Fruit fly (Drosophila melanogaster) whole organism, embryonic: ENCODE results near the gene CG2964.

Source experiments
- Ada2b ChIP-seq: fragments of 200-800 bp; sonication (Bioruptor generic); IDR thresholded peaks from 2 replicates; pipeline ENCODE4 v1.3.6; 2022; ENCODE audit warnings: missing biosample characterization, missing genetic modification characterization
- CG10147 ChIP-seq: fragments of 200-800 bp; sonication (Bioruptor generic); optimal IDR thresholded peaks from 2 replicates; lab custom pipeline; 2019; ENCODE audit warnings: missing biosample characterization, mild to moderate bottlenecking, missing genetic modification characterization, moderate library complexity
- CG10209 ChIP-seq: fragments of 200-800 bp; sonication (Bioruptor generic); optimal IDR thresholded peaks from 3 replicates; lab custom pipeline; 2017; ENCODE audit warnings: missing biosample characterization, mild to moderate bottlenecking, missing genetic modification characterization, missing genetic modification reagents
- CG10431 ChIP-seq: fragments of 200-800 bp; sonication (Bioruptor generic); optimal IDR thresholded peaks from 3 replicates; lab custom pipeline; 2018; ENCODE audit warnings: missing biosample characterization, mild to moderate bottlenecking, missing genetic modification characterization
- CG11456 ChIP-seq: fragments of 200-800 bp; sonication (Bioruptor generic); IDR thresholded peaks from 3 replicates; pipeline ENCODE4 v1.3.6; 2022; ENCODE audit warnings: missing biosample characterization, missing genetic modification characterization
- CG12219 ChIP-seq: fragments of 200-800 bp; sonication (Bioruptor generic); optimal IDR thresholded peaks from 3 replicates; lab custom pipeline; 2018; ENCODE audit warnings: missing biosample characterization, mild to moderate bottlenecking, missing genetic modification characterization
- CG13424 ChIP-seq: fragments of 200-800 bp; sonication (Bioruptor generic); optimal IDR thresholded peaks from 2 replicates; lab custom pipeline; 2019; ENCODE audit warnings: missing biosample characterization, mild to moderate bottlenecking, missing genetic modification characterization, moderate library complexity
- CG15479 ChIP-seq: fragments of 200-800 bp; sonication (Bioruptor generic); optimal IDR thresholded peaks from 3 replicates; lab custom pipeline; 2019; ENCODE audit warnings: missing biosample characterization, mild to moderate bottlenecking, missing genetic modification characterization, moderate library complexity
- CG17612 ChIP-seq: fragments of 200-800 bp; sonication (Bioruptor generic); IDR thresholded peaks from 2 replicates; pipeline ENCODE4 v1.3.6; 2022; ENCODE audit warnings: missing biosample characterization, missing genetic modification characterization
- CG30020 ChIP-seq: fragments of 200-800 bp; optimal IDR thresholded peaks from 2 replicates; lab custom pipeline; 2019; ENCODE audit warnings: missing biosample characterization, mild to moderate bottlenecking, missing genetic modification characterization, moderate library complexity
- CG32767 ChIP-seq: fragments of 200-800 bp; sonication (Bioruptor generic); IDR thresholded peaks from 2 replicates; pipeline ENCODE4 v1.3.6; 2022; ENCODE audit warnings: missing biosample characterization, missing genetic modification characterization
- CG34224 ChIP-seq: fragments of 200-800 bp; sonication (Bioruptor generic); IDR thresholded peaks from 3 replicates; pipeline ENCODE4 v1.3.6; 2022; ENCODE audit warnings: missing biosample characterization, missing genetic modification characterization; ENCODE audit not compliant: partially characterized antibody
- CG3726 ChIP-seq: fragments of 200-800 bp; sonication (Bioruptor generic); IDR thresholded peaks from 3 replicates; pipeline ENCODE4, ENCODE4 v1.3.6; 2022; ENCODE audit warnings: missing biosample characterization, missing genetic modification characterization
- CG4820 ChIP-seq: fragments of 200-800 bp; sonication (Bioruptor generic); optimal IDR thresholded peaks from 3 replicates; lab custom pipeline; 2016; ENCODE audit warnings: missing biosample characterization, missing genetic modification characterization
- CG5953 ChIP-seq: fragments of 200-800 bp; sonication (Bioruptor generic); IDR thresholded peaks from 2 replicates; pipeline ENCODE4 v1.3.6; 2022; ENCODE audit warnings: missing biosample characterization, missing genetic modification characterization
- CG6254 ChIP-seq: fragments of 200-800 bp; sonication (Bioruptor generic); optimal IDR thresholded peaks from 3 replicates; lab custom pipeline; 2017; ENCODE audit warnings: mild to moderate bottlenecking, missing biosample characterization, missing genetic modification reagents, missing genetic modification characterization
- CG6813 ChIP-seq: fragments of 200-800 bp; sonication (Bioruptor generic); optimal IDR thresholded peaks from 2 replicates; lab custom pipeline; 2017; ENCODE audit warnings: missing biosample characterization, missing genetic modification characterization, mild to moderate bottlenecking, moderate library complexity, missing genetic modification reagents
- CG7786 ChIP-seq: fragments of 200-800 bp; sonication (Bioruptor generic); optimal IDR thresholded peaks from 2 replicates; lab custom pipeline; 2016; ENCODE audit warnings: missing biosample characterization, missing genetic modification characterization
- CG8290 ChIP-seq, 3 experiments: fragments of 200-800 bp; sonication (Bioruptor generic); optimal IDR thresholded peaks; 2 replicates each; lab custom pipeline; 2016 to 2019; ENCODE audit warnings: missing biosample characterization in 3 of 3, missing genetic modification characterization in 3 of 3, mild to moderate bottlenecking in 2 of 3, moderate library complexity in 1 of 3
- Dll ChIP-seq: fragments of 200-800 bp; sonication (Bioruptor generic); IDR thresholded peaks from 4 replicates; pipeline ENCODE4 v1.3.6; 2022; ENCODE audit warnings: missing biosample characterization, missing genetic modification characterization; ENCODE audit not compliant: partially characterized antibody
- Doc3 ChIP-seq: fragments of 200-800 bp; sonication (Bioruptor generic); IDR thresholded peaks from 3 replicates; pipeline ENCODE4 v1.3.6; 2022; ENCODE audit warnings: missing biosample characterization, missing genetic modification characterization; ENCODE audit not compliant: partially characterized antibody
- E2f1 ChIP-seq: fragments of 200-800 bp; sonication (Bioruptor generic); IDR thresholded peaks from 2 replicates; pipeline ENCODE4 v1.3.6; 2022; ENCODE audit warnings: missing biosample characterization, missing genetic modification characterization
- Ets65A ChIP-seq: fragments of 200-800 bp; sonication (Bioruptor generic); peaks from one replicate; lab custom pipeline; 2016; ENCODE audit warnings: missing biosample characterization, missing genetic modification characterization
- HLH4C ChIP-seq: fragments of 200-800 bp; sonication (Bioruptor generic); IDR thresholded peaks from 3 replicates; pipeline ENCODE4 v1.3.6; 2022; ENCODE audit warnings: missing biosample characterization, missing genetic modification characterization; ENCODE audit not compliant: partially characterized antibody
- HLHmδ ChIP-seq: fragments of 200-800 bp; sonication (Bioruptor generic); optimal IDR thresholded peaks from 2 replicates; lab custom pipeline; 2018; ENCODE audit warnings: missing biosample characterization, mild to moderate bottlenecking, missing genetic modification characterization, moderate library complexity
- Kr ChIP-seq: fragments of 200-800 bp; sonication (Bioruptor generic); optimal IDR thresholded peaks from 2 replicates; lab custom pipeline; 2017; ENCODE audit warnings: missing biosample characterization, mild to moderate bottlenecking, missing genetic modification characterization
- Meics ChIP-seq: fragments of 200-800 bp; sonication (Bioruptor generic); optimal IDR thresholded peaks from 2 replicates; lab custom pipeline; 2017; ENCODE audit warnings: missing biosample characterization, mild to moderate bottlenecking, missing genetic modification characterization
- NK7.1 ChIP-seq: fragments of 200-800 bp; sonication (Bioruptor generic); optimal IDR thresholded peaks from 3 replicates; lab custom pipeline; 2016; ENCODE audit warnings: missing biosample characterization, missing genetic modification characterization
- Tbp ChIP-seq: fragments of >200 bp; optimal IDR thresholded peaks from 2 replicates; lab custom pipeline; 2018; ENCODE audit warnings: missing biosample characterization, missing genetic modification characterization
- amos ChIP-seq: fragments of 200-800 bp; sonication (Bioruptor generic); IDR thresholded peaks from 2 replicates; pipeline ENCODE4 v1.3.6; 2022; ENCODE audit warnings: missing biosample characterization, missing genetic modification characterization; ENCODE audit not compliant: partially characterized antibody
- br ChIP-seq: fragments of >200 bp; optimal IDR thresholded peaks from 2 replicates; lab custom pipeline; 2017
- danr ChIP-seq: fragments of 200-800 bp; sonication (Bioruptor generic); IDR thresholded peaks from 2 replicates; pipeline ENCODE4 v1.3.6; 2022; ENCODE audit warnings: missing biosample characterization, missing genetic modification characterization
- dati ChIP-seq: fragments of 200-800 bp; sonication (Bioruptor generic); IDR thresholded peaks from 2 replicates; pipeline ENCODE4 v1.3.6; 2022; ENCODE audit warnings: missing biosample characterization, missing genetic modification characterization
- en ChIP-seq: fragments of 200-800 bp; sonication (Bioruptor generic); optimal IDR thresholded peaks from 2 replicates; lab custom pipeline; 2016; ENCODE audit warnings: missing biosample characterization, missing genetic modification characterization
- fd3F ChIP-seq: fragments of 200-800 bp; sonication (Bioruptor generic); optimal IDR thresholded peaks from 2 replicates; lab custom pipeline; 2018; ENCODE audit warnings: missing biosample characterization, mild to moderate bottlenecking, missing genetic modification characterization, moderate library complexity
- fd64A ChIP-seq: fragments of 200-800 bp; sonication (Bioruptor generic); optimal IDR thresholded peaks from 3 replicates; lab custom pipeline; 2018; ENCODE audit warnings: missing biosample characterization, mild to moderate bottlenecking, missing genetic modification characterization
- fu2 ChIP-seq: fragments of 200-800 bp; sonication (Bioruptor generic); optimal IDR thresholded peaks from 2 replicates; lab custom pipeline; 2016; ENCODE audit warnings: missing biosample characterization, missing genetic modification characterization
- gce ChIP-seq: fragments of 200-800 bp; sonication (Bioruptor generic); IDR thresholded peaks from 3 replicates; pipeline ENCODE4 v1.3.6; 2022; ENCODE audit warnings: missing biosample characterization, missing genetic modification characterization
- gcm ChIP-seq: fragments of 200-800 bp; sonication (Bioruptor generic); optimal IDR thresholded peaks from 2 replicates; lab custom pipeline; 2019; ENCODE audit warnings: missing biosample characterization, mild to moderate bottlenecking, missing genetic modification characterization, moderate library complexity
- gsb-n ChIP-seq: fragments of 200-800 bp; sonication (Bioruptor generic); optimal IDR thresholded peaks from 3 replicates; lab custom pipeline; 2018; ENCODE audit warnings: missing biosample characterization, mild to moderate bottlenecking, missing genetic modification characterization
- jumu ChIP-seq: fragments of 200-800 bp; sonication (Bioruptor generic); optimal IDR thresholded peaks from 3 replicates; lab custom pipeline; 2016; ENCODE audit warnings: missing biosample characterization, missing genetic modification characterization
- mirr ChIP-seq: fragments of 200-800 bp; sonication (Bioruptor generic); optimal IDR thresholded peaks from 3 replicates; lab custom pipeline; 2018; ENCODE audit warnings: missing biosample characterization, mild to moderate bottlenecking, missing genetic modification characterization
- nau ChIP-seq: fragments of 200-800 bp; sonication (Bioruptor generic); optimal IDR thresholded peaks from 3 replicates; lab custom pipeline; 2017; ENCODE audit warnings: missing biosample characterization, mild to moderate bottlenecking, missing genetic modification characterization, missing genetic modification reagents
- otp ChIP-seq: fragments of 200-800 bp; sonication (Bioruptor generic); IDR thresholded peaks from 3 replicates; pipeline ENCODE4, ENCODE4 v1.3.6; 2022; ENCODE audit warnings: missing biosample characterization, missing genetic modification characterization
- pho ChIP-seq: fragments of 200-800 bp; sonication (Bioruptor generic); optimal IDR thresholded peaks from 2 replicates; lab custom pipeline; 2016; ENCODE audit warnings: missing biosample characterization, missing genetic modification characterization
- repo ChIP-seq: fragments of 200-800 bp; sonication (Bioruptor generic); optimal IDR thresholded peaks from 2 replicates; lab custom pipeline; 2016; ENCODE audit warnings: missing biosample characterization, missing genetic modification characterization
- ro ChIP-seq: fragments of 200-800 bp; sonication (Bioruptor generic); IDR thresholded peaks from 2 replicates; pipeline ENCODE4 v1.3.6; 2022; ENCODE audit warnings: missing biosample characterization, missing genetic modification characterization
- scrt ChIP-seq: fragments of 200-800 bp; sonication (Bioruptor generic); optimal IDR thresholded peaks from 2 replicates; lab custom pipeline; 2018; ENCODE audit warnings: missing biosample characterization, mild to moderate bottlenecking, missing genetic modification characterization, moderate library complexity

CG2964 gene

dm6 chr2L:2855773-2856615, 43.8 kb downstream of the CG2964 start, which contains the start of the genes CG3104 and RpS21 (continued):
- TF ChIP-seq CG8290 (GFP tag; optimal IDR thresholded peaks at IDR 0.05; lab: Kevin White, UChicago), result peak; percentile 86
- TF ChIP-seq CG8290 (tag; optimal IDR thresholded peaks at IDR 0.05; lab: Kevin White, UChicago), result peak; percentile 85 to 92
- TF ChIP-seq gcm, result peak; percentile 4
- TF ChIP-seq Tbp (GFP tag; lab: Kevin White, UChicago), result peak; percentile 31
- TF ChIP-seq Ets65A (GFP tag; lab: Kevin White, UChicago), result peak; percentile 99
- TF ChIP-seq CG5953 (GFP tag; lab: Robert Waterston, UW), result peak; percentile 92
- TF ChIP-seq fd3F, result peak; percentile 73
- TF ChIP-seq scrt (GFP tag; lab: Kevin White, UChicago), result peak; percentile 83
- TF ChIP-seq CG7786, result peak; percentile 77
- peak; percentile 76 for TF ChIP-seq ro (GFP tag; lab: Robert Waterston, UW)
- no peak; the same call in 2 of the 3 replicates for TF ChIP-seq CG34224 (GFP tag; lab: Robert Waterston, UW)
- TF ChIP-seq CG6254, result peak; percentile 46
- peak; percentile 80 for TF ChIP-seq repo (GFP tag; lab: Kevin White, UChicago)
- peak; percentile 61 for TF ChIP-seq danr (GFP tag; lab: Robert Waterston, UW)
- TF ChIP-seq CG3726 (GFP tag; lab: Robert Waterston, UW), result peak; percentile 79; the same call in 1 of the 3 replicates
- peak; percentile 82 for TF ChIP-seq E2f1 (GFP tag; lab: Robert Waterston, UW)
- TF ChIP-seq HLHmδ (GFP tag; lab: Kevin White, UChicago), result peak; percentile 97
- peak; percentile 63; the same call in 1 of the 2 replicates for TF ChIP-seq CG32767 (GFP tag; lab: Robert Waterston, UW)
- peak; percentile 76 for TF ChIP-seq gsb-n (tag; lab: Kevin White, UChicago)
- TF ChIP-seq CG15479 (GFP tag; lab: Kevin White, UChicago), result peak; percentile 7
- TF ChIP-seq jumu (GFP tag; lab: Kevin White, UChicago), result peak; percentile 73
- TF ChIP-seq HLH4C (GFP tag; lab: Robert Waterston, UW), result no peak
- TF ChIP-seq CG11456 (GFP tag; lab: Robert Waterston, UW), result peak; percentile 98
- TF ChIP-seq amos, result peak; percentile 17; the same call in 1 of the 2 replicates
- TF ChIP-seq fu2, result peak; percentile 82
- TF ChIP-seq Doc3 (GFP tag; lab: Robert Waterston, UW), result no peak
- TF ChIP-seq CG10431 (GFP tag; lab: Kevin White, UChicago), result peak; percentile 93
- TF ChIP-seq gce, result peak; percentile 83; the same call in 2 of the 3 replicates
- peak; percentile 72 for TF ChIP-seq CG4820 (GFP tag; lab: Kevin White, UChicago)
- TF ChIP-seq CG10209 (GFP tag; lab: Kevin White, UChicago), result peak; percentile 87
- peak; percentile 67 for TF ChIP-seq CG6813 (GFP tag; lab: Kevin White, UChicago)
- TF ChIP-seq CG13424 (tag; lab: Kevin White, UChicago), result peak; percentile 79
- peak; percentile 60 for TF ChIP-seq CG30020 (tag; lab: Kevin White, UChicago)
- TF ChIP-seq Dll (GFP tag; lab: Robert Waterston, UW), result 0 out of 4 replicates have a peak, but pooled peaks have one; percentile 31
- peak; percentile 73 for TF ChIP-seq CG10147
- TF ChIP-seq fd64A (GFP tag; lab: Kevin White, UChicago), result peak; percentile 55
- peak; percentile 95 for TF ChIP-seq otp (GFP tag; lab: Robert Waterston, UW)
- peak; percentile 66 for TF ChIP-seq CG17612
- TF ChIP-seq nau, result peak; percentile 75
- peak; percentile 69 for TF ChIP-seq Ada2b (GFP tag; lab: Robert Waterston, UW)
- TF ChIP-seq mirr (GFP tag; lab: Kevin White, UChicago), result peak; percentile 89
- TF ChIP-seq CG12219 (GFP tag; lab: Kevin White, UChicago), result peak; percentile 61
- TF ChIP-seq en (GFP tag; lab: Kevin White, UChicago), result peak; percentile 29
- peak; percentile 86 for TF ChIP-seq pho (GFP tag; lab: Kevin White, UChicago)
- TF ChIP-seq NK7.1 (GFP tag; lab: Kevin White, UChicago), result peak; percentile 73
- TF ChIP-seq dati (GFP tag; lab: Robert Waterston, UW), result peak; percentile 75
- no peak for TF ChIP-seq br
- TF ChIP-seq Kr, result peak; percentile 39
- TF ChIP-seq Meics (GFP tag; lab: Kevin White, UChicago), result peak; percentile 92
